Worm (Caenorhabditis elegans): ENCODE measurements around the gene ZK105.5.

Gene ZK105.5

DNA sequence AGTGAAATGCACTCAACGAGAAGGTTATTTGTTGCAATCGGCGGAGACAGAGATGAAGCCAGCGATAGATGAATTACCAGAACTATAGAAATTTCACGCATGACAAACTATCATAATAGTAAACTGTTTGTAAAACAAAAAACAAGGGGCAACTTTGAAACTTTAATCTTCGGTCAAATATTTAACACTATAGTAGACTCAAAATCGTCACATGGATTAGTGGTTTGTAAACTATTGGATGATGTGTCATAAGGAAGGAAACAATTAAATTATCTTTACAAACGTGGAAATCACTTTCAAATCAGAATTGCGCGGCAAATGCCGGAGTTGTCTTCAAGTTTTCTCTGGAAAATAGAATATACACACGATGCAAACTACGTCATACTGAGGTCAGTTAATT is at the start of gene ZK105.5:
Gene ZK105.5 (minus strand): TSS at position 101 of the 400 bp plus-strand sequence.
- TF ChIP-seq flt-1 (GFP tag; IDR thresholded peaks at IDR 0.05) (no peak), tbx-11 (GFP tag; IDR thresholded peaks at IDR 0.05) (no peak), pes-1 (GFP tag; IDR thresholded peaks at IDR 0.05) (no peak), tra-4 (tag; optimal IDR thresholded peaks at IDR 0.05) (no peak), aly-1 (tag; optimal IDR thresholded peaks at IDR 0.05) (no peak), ama-1 (optimal IDR thresholded peaks at IDR 0.05) (no peak), sea-1 (GFP tag; conservative IDR thresholded peaks at IDR 0.05) (no peak), ceh-36 (tag; optimal IDR thresholded peaks at IDR 0.05) (no peak), hmbx-1 (tag; optimal IDR thresholded peaks at IDR 0.05) (no peak), F13C5.2 (tag; optimal IDR thresholded peaks at IDR 0.05) (no peak), hmg-4 (GFP tag; optimal IDR thresholded peaks at IDR 0.05) (no peak), tbx-37 (GFP tag; conservative IDR thresholded peaks at IDR 0.05) (no peak), ets-7 (tag; optimal IDR thresholded peaks at IDR 0.05) (no peak), scrt-1 (GFP tag; IDR thresholded peaks at IDR 0.05) (no peak), hnd-1 (tag; optimal IDR thresholded peaks at IDR 0.05) (no peak), ceh-13 (GFP tag; optimal IDR thresholded peaks at IDR 0.05) (no peak), B0310.2 (tag; optimal IDR thresholded peaks at IDR 0.05) (no peak)

ce11 chrV:7761906-7762305 is 44.4 kb upstream of the ZK105.5 start:
- TF ChIP-seq scrt-1 (GFP tag; IDR thresholded peaks at IDR 0.05) (no peak), tra-4 (tag; optimal IDR thresholded peaks at IDR 0.05) (no peak), hnd-1 (tag; optimal IDR thresholded peaks at IDR 0.05) (no peak), aly-1 (tag; optimal IDR thresholded peaks at IDR 0.05) (no peak), tbx-11 (GFP tag; IDR thresholded peaks at IDR 0.05) (no peak), ets-7 (tag; optimal IDR thresholded peaks at IDR 0.05) (no peak), ceh-13 (GFP tag; optimal IDR thresholded peaks at IDR 0.05) (no peak), ama-1 (optimal IDR thresholded peaks at IDR 0.05) (no peak), tbx-37 (GFP tag; conservative IDR thresholded peaks at IDR 0.05) (no peak)

DNA sequence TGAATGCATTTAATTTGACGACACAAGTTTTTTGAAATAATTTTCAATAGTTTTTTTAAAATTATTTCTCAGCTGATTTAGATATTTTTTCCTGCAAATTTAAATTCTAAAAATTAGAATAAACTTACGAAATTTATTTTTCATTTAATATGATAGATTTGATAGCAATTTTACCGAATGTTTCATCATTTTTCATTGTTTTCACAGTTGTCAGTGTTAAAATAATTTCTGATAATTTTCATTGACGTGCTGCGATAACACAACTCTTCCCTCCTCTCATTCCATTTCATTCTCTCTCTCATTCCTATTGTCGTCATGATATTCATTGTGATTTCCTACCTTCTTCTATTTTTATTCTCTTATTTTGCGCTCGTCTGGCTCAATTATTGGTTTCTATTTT is 42.6 kb upstream of the ZK105.5 start, which contains the start of gene hint-3:
Gene hint-3 (plus strand): TSS at position 301 of the 400 bp plus-strand sequence.
- TF ChIP-seq tbx-11 (GFP tag; IDR thresholded peaks at IDR 0.05) (no peak), pes-1 (GFP tag; IDR thresholded peaks at IDR 0.05) (no peak), ama-1 (optimal IDR thresholded peaks at IDR 0.05) (no peak), ceh-13 (GFP tag; optimal IDR thresholded peaks at IDR 0.05) (no peak), tbx-37 (GFP tag; conservative IDR thresholded peaks at IDR 0.05) (no peak), F13C5.2 (tag; optimal IDR thresholded peaks at IDR 0.05) (no peak), sea-1 (GFP tag; conservative IDR thresholded peaks at IDR 0.05) (no peak), hmbx-1 (tag; optimal IDR thresholded peaks at IDR 0.05) (no peak), ceh-36 (tag; optimal IDR thresholded peaks at IDR 0.05) (no peak), flt-1 (GFP tag; IDR thresholded peaks at IDR 0.05) (no peak), ets-7 (tag; optimal IDR thresholded peaks at IDR 0.05) (no peak), scrt-1 (GFP tag; IDR thresholded peaks at IDR 0.05) (no peak), aly-1 (tag; optimal IDR thresholded peaks at IDR 0.05) (no peak)

- TF ChIP-seq tbx-37 (GFP tag; conservative IDR thresholded peaks at IDR 0.05) = no peak
- no peak for TF ChIP-seq B0310.2 (tag; optimal IDR thresholded peaks at IDR 0.05)
- TF ChIP-seq pes-1 (GFP tag; IDR thresholded peaks at IDR 0.05) = no peak
- TF ChIP-seq hmbx-1 (tag; optimal IDR thresholded peaks at IDR 0.05) = no peak
- no peak for TF ChIP-seq F13C5.2 (tag; optimal IDR thresholded peaks at IDR 0.05)
- no peak for TF ChIP-seq ceh-13 (GFP tag; optimal IDR thresholded peaks at IDR 0.05)
- no peak for TF ChIP-seq aly-1 (tag; optimal IDR thresholded peaks at IDR 0.05)
- TF ChIP-seq ama-1 (optimal IDR thresholded peaks at IDR 0.05) = no peak
- no peak for TF ChIP-seq ets-7 (tag; optimal IDR thresholded peaks at IDR 0.05)
- no peak for TF ChIP-seq tbx-11 (GFP tag; IDR thresholded peaks at IDR 0.05)
These were observed 41.7 kb upstream of the ZK105.5 start for ce11 chrV:7759270-7759669.

ce11 chrV:7755991-7756390 is 38.5 kb upstream of the ZK105.5 start:
- TF ChIP-seq tbx-37 (GFP tag; conservative IDR thresholded peaks at IDR 0.05) (no peak), F13C5.2 (tag; optimal IDR thresholded peaks at IDR 0.05) (no peak), flt-1 (GFP tag; IDR thresholded peaks at IDR 0.05) (no peak), pes-1 (GFP tag; IDR thresholded peaks at IDR 0.05) (no peak), scrt-1 (GFP tag; IDR thresholded peaks at IDR 0.05) (no peak)

ce11 chrV:7754557-7754956 is 37.0 kb upstream of the ZK105.5 start, which contains the start of gene T05B11.4:
Gene T05B11.4 (minus strand): TSS chrV:7754657.
- TF ChIP-seq hmbx-1 (tag; optimal IDR thresholded peaks at IDR 0.05) (no peak), tbx-11 (GFP tag; IDR thresholded peaks at IDR 0.05) (no peak), F13C5.2 (tag; optimal IDR thresholded peaks at IDR 0.05) (no peak), aly-1 (tag; optimal IDR thresholded peaks at IDR 0.05) (no peak), ets-7 (tag; optimal IDR thresholded peaks at IDR 0.05) (no peak), ceh-13 (GFP tag; optimal IDR thresholded peaks at IDR 0.05) (no peak), ama-1 (optimal IDR thresholded peaks at IDR 0.05) (no peak), flt-1 (GFP tag; IDR thresholded peaks at IDR 0.05) (no peak), tra-4 (tag; optimal IDR thresholded peaks at IDR 0.05) (no peak), tbx-37 (GFP tag; conservative IDR thresholded peaks at IDR 0.05) (no peak)

DNA sequence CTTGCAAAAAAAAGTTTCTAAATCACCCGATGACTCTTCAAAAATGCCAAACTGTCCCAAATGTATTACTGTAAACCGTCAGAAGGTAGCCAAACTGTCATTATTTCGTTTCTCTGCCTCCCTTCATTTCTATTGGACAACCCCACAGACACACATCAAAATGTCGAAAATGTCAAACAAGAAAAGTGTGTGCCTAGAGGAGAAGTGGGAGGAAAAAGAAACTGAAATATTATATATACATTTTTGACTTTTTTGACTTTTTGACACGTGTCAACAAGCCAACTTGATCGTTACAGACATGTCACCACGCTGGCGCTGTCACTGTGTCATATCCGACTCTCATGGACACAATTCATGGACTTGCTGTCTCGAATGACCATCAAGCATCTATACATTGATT is 32.2 kb upstream of the ZK105.5 start:
- TF ChIP-seq tra-4 (tag; optimal IDR thresholded peaks at IDR 0.05) (no peak), hnd-1 (tag; optimal IDR thresholded peaks at IDR 0.05) (no peak), hmbx-1 (tag; optimal IDR thresholded peaks at IDR 0.05) (no peak), ama-1 (optimal IDR thresholded peaks at IDR 0.05) (no peak), ceh-13 (GFP tag; optimal IDR thresholded peaks at IDR 0.05) (no peak), flt-1 (GFP tag; IDR thresholded peaks at IDR 0.05) (no peak), hmg-4 (GFP tag; optimal IDR thresholded peaks at IDR 0.05) (no peak), sea-1 (GFP tag; conservative IDR thresholded peaks at IDR 0.05) (no peak), F13C5.2 (tag; optimal IDR thresholded peaks at IDR 0.05) (no peak), tbx-37 (GFP tag; conservative IDR thresholded peaks at IDR 0.05) (no peak), tbx-11 (GFP tag; IDR thresholded peaks at IDR 0.05) (no peak), ceh-36 (tag; optimal IDR thresholded peaks at IDR 0.05) (no peak), B0310.2 (tag; optimal IDR thresholded peaks at IDR 0.05) (no peak), scrt-1 (GFP tag; IDR thresholded peaks at IDR 0.05) (no peak)

Data from whole organism, early embryonic.